Fruit fly (Drosophila melanogaster) whole organism, embryonic: ENCODE results near the gene CG34148.

ENCODE experiments used
- Blimp-1 ChIP-seq: fragments of 200-800 bp; sonication (Bioruptor generic); optimal IDR thresholded peaks from 3 replicates; lab custom pipeline; 2018; ENCODE audit warnings: missing biosample characterization, missing genetic modification characterization, mild to moderate bottlenecking, moderate library complexity, missing genetic modification reagents
- CG10321 ChIP-seq: fragments of 200-800 bp; sonication (Bioruptor generic); IDR thresholded peaks from 2 replicates; pipeline ENCODE4 v1.3.6; 2022; ENCODE audit warnings: missing biosample characterization, missing genetic modification characterization
- CG12071 ChIP-seq: fragments of 200-800 bp; sonication (Bioruptor generic); optimal IDR thresholded peaks from 3 replicates; lab custom pipeline; 2018; ENCODE audit warnings: missing biosample characterization, mild to moderate bottlenecking, missing genetic modification characterization
- CG14667 ChIP-seq: fragments of 200-800 bp; sonication (Bioruptor generic); IDR thresholded peaks from 2 replicates; pipeline ENCODE4 v1.3.6; 2022; ENCODE audit warnings: missing biosample characterization, missing genetic modification characterization
- CG15269 ChIP-seq: fragments of 200-800 bp; sonication (Bioruptor generic); optimal IDR thresholded peaks from 2 replicates; lab custom pipeline; 2018; ENCODE audit warnings: missing biosample characterization, mild to moderate bottlenecking, missing genetic modification characterization, moderate library complexity
- CG17328 ChIP-seq: fragments of 200-800 bp; sonication (Bioruptor generic); IDR thresholded peaks from 2 replicates; pipeline ENCODE4 v1.3.6; 2022; ENCODE audit warnings: missing biosample characterization, missing genetic modification characterization
- CG18476 ChIP-seq: fragments of 200-800 bp; sonication (Bioruptor generic); optimal IDR thresholded peaks from 2 replicates; lab custom pipeline; 2016; ENCODE audit warnings: missing biosample characterization, mild to moderate bottlenecking, missing genetic modification characterization
- CG18619 ChIP-seq: fragments of 200-800 bp; sonication (Bioruptor generic); optimal IDR thresholded peaks from 3 replicates; lab custom pipeline; 2017; ENCODE audit warnings: missing biosample characterization, mild to moderate bottlenecking, missing genetic modification characterization
- CG30431 ChIP-seq: fragments of 200-800 bp; sonication (Bioruptor generic); optimal IDR thresholded peaks from 2 replicates; lab custom pipeline; 2017; ENCODE audit warnings: missing biosample characterization, missing genetic modification characterization
- CG3065 ChIP-seq: fragments of 200-800 bp; sonication (Bioruptor generic); optimal IDR thresholded peaks from 2 replicates; lab custom pipeline; 2016; ENCODE audit warnings: missing biosample characterization, missing genetic modification characterization
- CG31388 ChIP-seq: fragments of 200-800 bp; sonication (Bioruptor generic); optimal IDR thresholded peaks from 2 replicates; lab custom pipeline; 2016; ENCODE audit warnings: missing biosample characterization, missing genetic modification characterization
- CG34224 ChIP-seq: fragments of 200-800 bp; sonication (Bioruptor generic); IDR thresholded peaks from 3 replicates; pipeline ENCODE4 v1.3.6; 2022; ENCODE audit warnings: missing biosample characterization, missing genetic modification characterization; ENCODE audit not compliant: partially characterized antibody
- CG3726 ChIP-seq: fragments of 200-800 bp; sonication (Bioruptor generic); IDR thresholded peaks from 3 replicates; pipeline ENCODE4, ENCODE4 v1.3.6; 2022; ENCODE audit warnings: missing biosample characterization, missing genetic modification characterization
- CG3847 ChIP-seq: fragments of 200-800 bp; sonication (Bioruptor generic); IDR thresholded peaks from 2 replicates; pipeline ENCODE4 v1.3.6; 2022; ENCODE audit warnings: missing biosample characterization, missing genetic modification characterization
- CG6854 ChIP-seq: fragments of 200-800 bp; sonication (Bioruptor generic); optimal IDR thresholded peaks from 3 replicates; lab custom pipeline; 2017; ENCODE audit warnings: missing biosample characterization, mild to moderate bottlenecking, missing genetic modification characterization
- CG7271 ChIP-seq: fragments of 200-800 bp; sonication (Bioruptor generic); optimal IDR thresholded peaks from 2 replicates; lab custom pipeline; 2018; ENCODE audit warnings: missing biosample characterization, mild to moderate bottlenecking, missing genetic modification characterization, moderate library complexity
- CG7556 ChIP-seq: fragments of 200-800 bp; sonication (Bioruptor generic); optimal IDR thresholded peaks from 2 replicates; lab custom pipeline; 2017; ENCODE audit warnings: missing biosample characterization, mild to moderate bottlenecking, missing genetic modification characterization
- CrebB ChIP-seq: fragments of 200-800 bp; sonication (Bioruptor generic); optimal IDR thresholded peaks from 3 replicates; lab custom pipeline; 2018; ENCODE audit warnings: missing biosample characterization, mild to moderate bottlenecking, missing genetic modification characterization
- D ChIP-seq, 2 experiments: fragments of 200-800 bp in 1 of 2; fragments of >200 bp in 1 of 2; sonication (Bioruptor generic) in 1 of 2; optimal IDR thresholded peaks; 2 replicates in 1 of 2; 3 replicates in 1 of 2; lab custom pipeline; 2017; ENCODE audit warnings: mild to moderate bottlenecking in 1 of 2, missing biosample characterization in 1 of 2, missing genetic modification characterization in 1 of 2, missing genetic modification reagents in 1 of 2
- Ets97D ChIP-seq: fragments of 200-800 bp; sonication (Bioruptor generic); optimal IDR thresholded peaks from 3 replicates; lab custom pipeline; 2016; ENCODE audit warnings: missing biosample characterization, missing genetic modification characterization
- Hr78 ChIP-seq, 2 experiments: fragments of 200-800 bp in 1 of 2; fragments of >200 bp in 1 of 2; sonication (Bioruptor generic) in 1 of 2; optimal IDR thresholded peaks; 2 replicates each; lab custom pipeline; 2017 to 2019; ENCODE audit warnings: missing biosample characterization in 2 of 2, missing genetic modification characterization in 2 of 2, mild to moderate bottlenecking in 1 of 2, moderate library complexity in 1 of 2
- MBD-R2 ChIP-seq: fragments of 200-800 bp; sonication (Bioruptor generic); IDR thresholded peaks from 2 replicates; pipeline ENCODE4 v1.3.6; 2022; ENCODE audit warnings: missing biosample characterization, missing genetic modification characterization
- Max ChIP-seq: fragments of 200-800 bp; sonication (Bioruptor generic); optimal IDR thresholded peaks from 2 replicates; lab custom pipeline; 2016; ENCODE audit warnings: missing biosample characterization, mild to moderate bottlenecking, missing genetic modification characterization
- NC2α ChIP-seq: fragments of 200-800 bp; sonication (Bioruptor generic); optimal IDR thresholded peaks from 2 replicates; lab custom pipeline; 2016; ENCODE audit warnings: missing biosample characterization, missing genetic modification characterization
- Sox100B ChIP-seq: fragments of 200-800 bp; sonication (Bioruptor generic); optimal IDR thresholded peaks from 3 replicates; lab custom pipeline; 2018; ENCODE audit warnings: missing biosample characterization, mild to moderate bottlenecking, missing genetic modification characterization
- Sry-β ChIP-seq: fragments of 200-800 bp; sonication (Bioruptor generic); optimal IDR thresholded peaks from 2 replicates; lab custom pipeline; 2018; ENCODE audit warnings: missing biosample characterization, mild to moderate bottlenecking, missing genetic modification characterization, moderate library complexity
- Ssrp ChIP-seq: fragments of 200-800 bp; sonication (Bioruptor generic); optimal IDR thresholded peaks from 2 replicates; lab custom pipeline; 2018; ENCODE audit warnings: missing biosample characterization, mild to moderate bottlenecking, missing genetic modification characterization, moderate library complexity
- Xbp1 ChIP-seq: fragments of 200-800 bp; sonication (Bioruptor generic); optimal IDR thresholded peaks from 3 replicates; lab custom pipeline; 2016; ENCODE audit warnings: missing biosample characterization, mild to moderate bottlenecking, missing genetic modification characterization
- amos ChIP-seq: fragments of 200-800 bp; sonication (Bioruptor generic); IDR thresholded peaks from 2 replicates; pipeline ENCODE4 v1.3.6; 2022; ENCODE audit warnings: missing biosample characterization, missing genetic modification characterization; ENCODE audit not compliant: partially characterized antibody
- caup ChIP-seq: fragments of 200-800 bp; sonication (Bioruptor generic); optimal IDR thresholded peaks from 3 replicates; lab custom pipeline; 2017; ENCODE audit warnings: missing biosample characterization, mild to moderate bottlenecking, missing genetic modification characterization, moderate library complexity; ENCODE audit not compliant: severe bottlenecking
- crc ChIP-seq: fragments of 200-800 bp; sonication (Bioruptor generic); optimal IDR thresholded peaks from 2 replicates; lab custom pipeline; 2016; ENCODE audit warnings: missing biosample characterization, missing genetic modification characterization
- croc ChIP-seq: fragments of 200-800 bp; sonication (Bioruptor generic); conservative IDR thresholded peaks from 3 replicates; pipeline ENCODE4 v1.3.6; 2022; ENCODE audit warnings: missing biosample characterization, missing genetic modification characterization
- eyg ChIP-seq: fragments of 200-800 bp; sonication (Bioruptor generic); optimal IDR thresholded peaks from 3 replicates; lab custom pipeline; 2016; ENCODE audit warnings: missing biosample characterization, missing genetic modification characterization
- fd102C ChIP-seq: fragments of 200-800 bp; sonication (Bioruptor generic); optimal IDR thresholded peaks from 2 replicates; lab custom pipeline; 2018; ENCODE audit warnings: missing biosample characterization, mild to moderate bottlenecking, missing genetic modification characterization, moderate library complexity
- gsb-n ChIP-seq: fragments of 200-800 bp; sonication (Bioruptor generic); optimal IDR thresholded peaks from 3 replicates; lab custom pipeline; 2018; ENCODE audit warnings: missing biosample characterization, mild to moderate bottlenecking, missing genetic modification characterization
- hb ChIP-seq: fragments of 200-800 bp; sonication (Bioruptor generic); IDR thresholded peaks from 3 replicates; pipeline ENCODE4 v1.3.6; 2022; ENCODE audit warnings: missing biosample characterization, missing genetic modification characterization; ENCODE audit not compliant: partially characterized antibody
- hbn ChIP-seq: fragments of 200-800 bp; sonication (Bioruptor generic); IDR thresholded peaks from 2 replicates; pipeline ENCODE4 v1.3.6; 2022; ENCODE audit warnings: missing biosample characterization, missing genetic modification characterization; ENCODE audit not compliant: partially characterized antibody
- hth ChIP-seq: fragments of >200 bp; optimal IDR thresholded peaks from 2 replicates; lab custom pipeline; 2017; ENCODE audit warnings: inconsistent platforms
- knrl ChIP-seq: fragments of 200-800 bp; sonication (Bioruptor generic); IDR thresholded peaks from 3 replicates; pipeline ENCODE4 v1.3.6; 2022; ENCODE audit warnings: missing biosample characterization, missing genetic modification characterization; ENCODE audit not compliant: partially characterized antibody
- lbe ChIP-seq: fragments of 200-800 bp; sonication (Bioruptor generic); optimal IDR thresholded peaks from 2 replicates; lab custom pipeline; 2016; ENCODE audit warnings: missing biosample characterization, mild to moderate bottlenecking, missing genetic modification characterization
- luna ChIP-seq: fragments of 200-800 bp; sonication (Bioruptor generic); optimal IDR thresholded peaks from 2 replicates; lab custom pipeline; 2016; ENCODE audit warnings: missing biosample characterization, missing genetic modification characterization
- nerfin-2 ChIP-seq: fragments of 200-800 bp; sonication (Bioruptor generic); IDR thresholded peaks from 2 replicates; pipeline ENCODE4 v1.3.6; 2022; ENCODE audit warnings: missing biosample characterization, missing genetic modification characterization; ENCODE audit not compliant: partially characterized antibody
- repo ChIP-seq: fragments of 200-800 bp; sonication (Bioruptor generic); optimal IDR thresholded peaks from 2 replicates; lab custom pipeline; 2016; ENCODE audit warnings: missing biosample characterization, missing genetic modification characterization
- sisA ChIP-seq: fragments of 200-800 bp; sonication (Bioruptor generic); IDR thresholded peaks from 2 replicates; pipeline ENCODE4 v1.3.6; 2022; ENCODE audit warnings: missing biosample characterization, missing genetic modification characterization
- so ChIP-seq: fragments of 200-800 bp; sonication (Bioruptor generic); IDR thresholded peaks from 3 replicates; pipeline ENCODE4 v1.3.6; 2022; ENCODE audit warnings: missing biosample characterization, missing genetic modification characterization
- toy ChIP-seq: fragments of 200-800 bp; sonication (Bioruptor generic); IDR thresholded peaks from 2 replicates; pipeline ENCODE4 v1.3.6; 2022; ENCODE audit warnings: missing biosample characterization, missing genetic modification characterization
- usp ChIP-seq: fragments of >200 bp; optimal IDR thresholded peaks from 2 replicates; lab custom pipeline; 2017; ENCODE audit warnings: missing biosample characterization, missing genetic modification characterization

Gene CG34148

dm6 chr3R:21853618-21854573 lies 24.6 kb downstream of the CG34148 start (continued):
- TF ChIP-seq knrl (GFP tag; lab: Robert Waterston, UW) (no peak), MBD-R2 (no peak), hb (GFP tag; lab: Robert Waterston, UW) (no peak), lbe (GFP tag; lab: Kevin White, UChicago) (peak; percentile 85), Sox100B (GFP tag; lab: Kevin White, UChicago) (peak; percentile 5), CG18476 (GFP tag; lab: Kevin White, UChicago) (no peak), CrebB (peak; percentile 24), CG10321 (GFP tag; lab: Robert Waterston, UW) (no peak), fd102C (no peak), caup (no peak), NC2α (GFP tag; lab: Kevin White, UChicago) (no peak), croc (GFP tag; lab: Robert Waterston, UW) (no peak), CG17328 (no peak), nerfin-2 (GFP tag; lab: Robert Waterston, UW) (no peak), hbn (peak; percentile 28; the same call in 1 of the 2 replicates), CG34224 (peak; percentile 55; the same call in 1 of the 3 replicates), CG7271 (tag; lab: Kevin White, UChicago) (no peak), CG14667 (GFP tag; lab: Robert Waterston, UW) (no peak), so (GFP tag; lab: Robert Waterston, UW) (peak; percentile 13; the same call in 1 of the 3 replicates), CG3847 (GFP tag; lab: Robert Waterston, UW) (no peak), CG6854 (GFP tag; lab: Kevin White, UChicago) (no peak), Max (GFP tag; lab: Kevin White, UChicago) (no peak), Xbp1 (no peak), D (optimal IDR thresholded peaks at IDR 0.05; lab: Kevin White, UChicago) (no peak), D (GFP tag; optimal IDR thresholded peaks at IDR 0.05; lab: Kevin White, UChicago) (no peak), CG15269 (tag; lab: Kevin White, UChicago) (no peak), toy (GFP tag; lab: Robert Waterston, UW) (no peak), amos (GFP tag; lab: Robert Waterston, UW) (no peak), Sry-β (GFP tag; lab: Kevin White, UChicago) (no peak), eyg (GFP tag; lab: Kevin White, UChicago) (peak; percentile 27), CG31388 (GFP tag; lab: Kevin White, UChicago) (no peak), gsb-n (tag; lab: Kevin White, UChicago) (no peak), Ssrp (tag; lab: Kevin White, UChicago) (no peak), CG3065 (GFP tag; lab: Kevin White, UChicago) (no peak), CG30431 (no peak), CG18619 (GFP tag; lab: Kevin White, UChicago) (peak; percentile 2), CG3726 (GFP tag; lab: Robert Waterston, UW) (no peak), Hr78 (GFP tag; optimal IDR thresholded peaks at IDR 0.05; lab: Kevin White, UChicago) (peak in 1 of 2 experiments; percentile 54), Blimp-1 (GFP tag; lab: Kevin White, UChicago) (peak; percentile 11), hth (no peak), crc (GFP tag; lab: Kevin White, UChicago) (no peak), usp (GFP tag; lab: Kevin White, UChicago) (no peak), sisA (no peak), repo (GFP tag; lab: Kevin White, UChicago) (no peak), CG12071 (GFP tag; lab: Kevin White, UChicago) (no peak), Ets97D (no peak), luna (GFP tag; lab: Kevin White, UChicago) (no peak), CG7556 (GFP tag; lab: Kevin White, UChicago) (no peak)
